Fruit fly (Drosophila melanogaster): ENCODE data around the gene CG5946.

CG5946 gene

dm6 chr3L:11831199-11831598, 9.1 kb upstream of the CG5946 start:
- peak; percentile 15 for TF ChIP-seq nerfin-1 (tag; optimal IDR thresholded peaks at IDR 0.05)
- no peak for TF ChIP-seq croc (GFP tag; conservative IDR thresholded peaks at IDR 0.05)
- TF ChIP-seq nerfin-2 (GFP tag; IDR thresholded peaks at IDR 0.05; ENCODE audit: partially characterized antibody): no peak
- TF ChIP-seq CG18476 (GFP tag; optimal IDR thresholded peaks at IDR 0.05): no peak
- TF ChIP-seq pros (GFP tag; optimal IDR thresholded peaks at IDR 0.05): peak; percentile 58
- TF ChIP-seq chm (GFP tag; IDR thresholded peaks at IDR 0.05): no peak
- peak; percentile 85 for TF ChIP-seq twi (tag; optimal IDR thresholded peaks at IDR 0.05)
- peak; percentile 6 for TF ChIP-seq Med (GFP tag)
- TF ChIP-seq CG14050 (GFP tag; IDR thresholded peaks at IDR 0.05): no peak
- no peak for TF ChIP-seq phol (tag; optimal IDR thresholded peaks at IDR 0.05)
- no peak for TF ChIP-seq Ets65A (GFP tag)
- no peak for TF ChIP-seq CG3407 (GFP tag; optimal IDR thresholded peaks at IDR 0.05)
- TF ChIP-seq kni (GFP tag; optimal IDR thresholded peaks at IDR 0.05): no peak
- no peak for TF ChIP-seq kah (GFP tag; optimal IDR thresholded peaks at IDR 0.05)
- peak; percentile 69; the same call in 2 of the 3 replicates for TF ChIP-seq CG2199 (GFP tag; IDR thresholded peaks at IDR 0.05)
- peak; percentile 57 for TF ChIP-seq CG4360 (GFP tag; IDR thresholded peaks at IDR 0.05)
- TF ChIP-seq al (GFP tag; IDR thresholded peaks at IDR 0.05): no peak
- TF ChIP-seq hkb (optimal IDR thresholded peaks at IDR 0.05): no peak
- TF ChIP-seq hkb (GFP tag; IDR thresholded peaks at IDR 0.05): no peak
- no peak for TF ChIP-seq her (GFP tag; optimal IDR thresholded peaks at IDR 0.05)
- peak in 1 of 2 experiments; percentile 71 for TF ChIP-seq tll (GFP tag; optimal IDR thresholded peaks at IDR 0.05)

- TF ChIP-seq CG10267 (tag; optimal IDR thresholded peaks at IDR 0.05) (no peak), Hr39 (optimal IDR thresholded peaks at IDR 0.05) (no peak), Ets97D (GFP tag; optimal IDR thresholded peaks at IDR 0.05) (no peak), lbe (GFP tag; optimal IDR thresholded peaks at IDR 0.05) (no peak), CG9215 (GFP tag; IDR thresholded peaks at IDR 0.05) (no peak), CG9609 (GFP tag; optimal IDR thresholded peaks at IDR 0.05) (no peak), Oaz (GFP tag; IDR thresholded peaks at IDR 0.05) (no peak), btn (GFP tag; optimal IDR thresholded peaks at IDR 0.05) (no peak), hbn (GFP tag; IDR thresholded peaks at IDR 0.05; ENCODE audit: partially characterized antibody) (no peak), CG43689 (GFP tag; IDR thresholded peaks at IDR 0.05) (no peak), cato (GFP tag; optimal IDR thresholded peaks at IDR 0.05; ENCODE audit: borderline replicate concordance) (no peak), CG8359 (GFP tag; optimal IDR thresholded peaks at IDR 0.05; ENCODE audit: borderline replicate concordance) (no peak), CG13894 (tag; optimal IDR thresholded peaks at IDR 0.05) (no peak), trem (tag; optimal IDR thresholded peaks at IDR 0.05) (no peak), vnd (GFP tag; IDR thresholded peaks at IDR 0.05; ENCODE audit: partially characterized antibody) (no peak)
Measured at dm6 chr3L:11828730-11829129, 6.7 kb upstream of the CG5946 start, which contains the start of gene CG7264. Gene CG7264 (plus strand): TSS chr3L:11829030.

- TF ChIP-seq Scr (GFP tag; IDR thresholded peaks at IDR 0.05; ENCODE audit: partially characterized antibody) (peak; percentile 87), CG34224 (GFP tag; IDR thresholded peaks at IDR 0.05; ENCODE audit: partially characterized antibody) (peak; percentile 80), Dll (GFP tag; IDR thresholded peaks at IDR 0.05; ENCODE audit: partially characterized antibody) (peak; percentile 88), CG7963 (GFP tag; IDR thresholded peaks at IDR 0.05; ENCODE audit: partially characterized antibody) (peak; percentile 57; the same call in 2 of the 3 replicates), gfzf (GFP tag; optimal IDR thresholded peaks at IDR 0.05) (peak; percentile 46), nom (GFP tag; optimal IDR thresholded peaks at IDR 0.05) (peak; percentile 12), nerfin-2 (GFP tag; IDR thresholded peaks at IDR 0.05; ENCODE audit: partially characterized antibody) (peak; percentile 60; the same call in 1 of the 2 replicates), Bgb (GFP tag; IDR thresholded peaks at IDR 0.05; ENCODE audit: partially characterized antibody) (peak; percentile 79), toy (GFP tag; IDR thresholded peaks at IDR 0.05) (no peak), tna (GFP tag; IDR thresholded peaks at IDR 0.05; ENCODE audit: partially characterized antibody) (peak; percentile 48; the same call in 1 of the 2 replicates), Awh (GFP tag; IDR thresholded peaks at IDR 0.05) (no peak), H15 (GFP tag; IDR thresholded peaks at IDR 0.05) (no peak), Nf-YA (GFP tag; IDR thresholded peaks at IDR 0.05) (no peak), Opbp (GFP tag; IDR thresholded peaks at IDR 0.05; ENCODE audit: partially characterized antibody) (peak; percentile 76; the same call in 2 of the 3 replicates)
Measured at dm6 chr3L:11825560-11826153, 3.6 kb upstream of the CG5946 start, which contains the start of gene CG32095. Gene CG32095 (minus strand): TSS chr3L:11825732.

Measured in whole organism, embryonic.